Worm (Caenorhabditis elegans): ENCODE measurements around the gene ptp-1.

DNA sequence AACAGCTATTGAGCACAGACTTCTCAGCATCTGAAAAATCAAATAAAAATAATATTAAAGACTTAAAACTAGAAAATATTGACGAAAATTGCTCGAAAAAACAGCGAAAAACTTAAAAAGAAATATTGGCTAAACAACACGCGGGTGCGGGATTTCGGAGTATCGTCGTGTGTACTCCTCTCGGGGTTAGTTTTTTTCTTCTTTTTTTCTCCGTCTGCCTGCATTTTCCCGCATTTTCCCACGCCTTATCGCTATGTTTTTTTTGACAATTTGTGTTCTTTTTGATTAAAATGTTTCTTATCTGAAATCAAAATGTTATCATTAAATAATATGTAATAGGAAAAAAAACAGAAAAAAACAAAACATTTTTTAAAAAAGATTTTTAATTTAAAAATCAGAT, 39.8 kb downstream of the ptp-1 start, which contains the start of gene mrps-31:
- TF ChIP-seq flt-1 (GFP tag; IDR thresholded peaks at IDR 0.05): no peak
- TF ChIP-seq klf-2 (GFP tag; conservative IDR thresholded peaks at IDR 0.05): no peak
- no peak for TF ChIP-seq tab-1 (GFP tag; IDR thresholded peaks at IDR 0.05)
- TF ChIP-seq T22C8.4 (GFP tag; IDR thresholded peaks at IDR 0.05): no peak
- no peak for TF ChIP-seq ztf-29 (GFP tag; IDR thresholded peaks at IDR 0.05)
- TF ChIP-seq cog-1 (tag; optimal IDR thresholded peaks at IDR 0.05): no peak

Measured in whole organism, midembryonic.